Fruit fly (Drosophila melanogaster): ENCODE measurements around the gene Nup133.

The Nup133 gene

dm6 chr3R:22720808-22721306 lies 30.4 kb downstream of the Nup133 start, which contains the start of gene wge (continued):
- TF ChIP-seq Rx (GFP tag; IDR thresholded peaks at IDR 0.05) (no peak), Blimp-1 (GFP tag; optimal IDR thresholded peaks at IDR 0.05) (no peak), luna (GFP tag; optimal IDR thresholded peaks at IDR 0.05) (no peak), CG7928 (GFP tag; optimal IDR thresholded peaks at IDR 0.05) (no peak), tup (GFP tag; optimal IDR thresholded peaks at IDR 0.05) (no peak), jing (GFP tag; optimal IDR thresholded peaks at IDR 0.05) (no peak), ham (GFP tag; IDR thresholded peaks at IDR 0.05) (no peak), Nf-YC (tag; optimal IDR thresholded peaks at IDR 0.05) (no peak), hkb (optimal IDR thresholded peaks at IDR 0.05) (no peak), hkb (GFP tag; IDR thresholded peaks at IDR 0.05) (no peak), YL-1 (GFP tag; optimal IDR thresholded peaks at IDR 0.05) (peak; percentile 62), CG7372 (GFP tag; IDR thresholded peaks at IDR 0.05) (no peak), CG2889 (GFP tag; IDR thresholded peaks at IDR 0.05) (no peak), CG10959 (GFP tag; IDR thresholded peaks at IDR 0.05) (no peak), Optix (GFP tag; IDR thresholded peaks at IDR 0.05) (no peak), fru (optimal IDR thresholded peaks at IDR 0.05) (no peak), CG18599 (GFP tag; optimal IDR thresholded peaks at IDR 0.05) (no peak), Bgb (GFP tag; IDR thresholded peaks at IDR 0.05; ENCODE audit: partially characterized antibody) (peak; percentile 76), Ptx1 (GFP tag; IDR thresholded peaks at IDR 0.05) (no peak), CG3281 (GFP tag; optimal IDR thresholded peaks at IDR 0.05) (no peak), CG13424 (tag; optimal IDR thresholded peaks at IDR 0.05) (no peak), gt (GFP tag; IDR thresholded peaks at IDR 0.05) (no peak), Opbp (GFP tag; IDR thresholded peaks at IDR 0.05; ENCODE audit: partially characterized antibody) (peak; percentile 58; the same call in 1 of the 3 replicates), CG13624 (GFP tag; optimal IDR thresholded peaks at IDR 0.05) (no peak), ab (GFP tag; optimal IDR thresholded peaks at IDR 0.05) (no peak), Dll (GFP tag; IDR thresholded peaks at IDR 0.05; ENCODE audit: partially characterized antibody) (peak; percentile 71; the same call in 3 of the 4 replicates), pita (GFP tag; optimal IDR thresholded peaks at IDR 0.05) (no peak), CG15011 (GFP tag; optimal IDR thresholded peaks at IDR 0.05) (no peak), sisA (GFP tag; IDR thresholded peaks at IDR 0.05) (no peak), grau (tag; optimal IDR thresholded peaks at IDR 0.05) (no peak), cato (GFP tag; optimal IDR thresholded peaks at IDR 0.05; ENCODE audit: borderline replicate concordance) (no peak), CG8765 (GFP tag; IDR thresholded peaks at IDR 0.05) (no peak), CG10431 (GFP tag; optimal IDR thresholded peaks at IDR 0.05) (no peak), nom (GFP tag; optimal IDR thresholded peaks at IDR 0.05) (peak; percentile 95), MESR4 (GFP tag; optimal IDR thresholded peaks at IDR 0.05) (peak; percentile 74), CG33213 (GFP tag; optimal IDR thresholded peaks at IDR 0.05) (no peak), E2f1 (GFP tag; IDR thresholded peaks at IDR 0.05) (no peak), tgo (GFP tag; IDR thresholded peaks at IDR 0.05) (no peak), Vsx1 (GFP tag; optimal IDR thresholded peaks at IDR 0.05) (no peak), tll (GFP tag; optimal IDR thresholded peaks at IDR 0.05) (no peak), ems (GFP tag; optimal IDR thresholded peaks at IDR 0.05) (no peak), ara (GFP tag; IDR thresholded peaks at IDR 0.05) (no peak), tin (GFP tag; optimal IDR thresholded peaks at IDR 0.05) (no peak), NfI (GFP tag; optimal IDR thresholded peaks at IDR 0.05) (no peak), CG16813 (GFP tag; IDR thresholded peaks at IDR 0.05; ENCODE audit: partially characterized antibody) (peak; percentile 66), CG3995 (GFP tag; optimal IDR thresholded peaks at IDR 0.05) (no peak), CG9797 (GFP tag; optimal IDR thresholded peaks at IDR 0.05) (peak; percentile 65), CG8924 (tag; optimal IDR thresholded peaks at IDR 0.05) (no peak), knrl (GFP tag; IDR thresholded peaks at IDR 0.05; ENCODE audit: partially characterized antibody) (peak; percentile 54), Lpt (GFP tag; optimal IDR thresholded peaks at IDR 0.05) (no peak), H2.0 (GFP tag; IDR thresholded peaks at IDR 0.05) (no peak), CG10654 (GFP tag; optimal IDR thresholded peaks at IDR 0.05) (no peak)
